Fruit fly (Drosophila melanogaster) whole organism, embryonic: ENCODE results near the gene CG8065.

Source experiments
- Asciz ChIP-seq: fragments of 200-800 bp; sonication (Bioruptor generic); optimal IDR thresholded peaks from 2 replicates; lab custom pipeline; 2017; ENCODE audit warnings: missing biosample characterization, mild to moderate bottlenecking, missing genetic modification characterization, missing genetic modification reagents
- Bteb2 ChIP-seq: fragments of 200-800 bp; sonication (Bioruptor generic); optimal IDR thresholded peaks from 2 replicates; lab custom pipeline; 2016; ENCODE audit warnings: missing biosample characterization, missing genetic modification characterization
- C15 ChIP-seq: fragments of 200-800 bp; sonication (Bioruptor generic); IDR thresholded peaks from 3 replicates; pipeline ENCODE4 v1.3.6; 2022; ENCODE audit warnings: missing biosample characterization, missing genetic modification characterization
- CG10209 ChIP-seq: fragments of 200-800 bp; sonication (Bioruptor generic); optimal IDR thresholded peaks from 3 replicates; lab custom pipeline; 2017; ENCODE audit warnings: missing biosample characterization, mild to moderate bottlenecking, missing genetic modification characterization, missing genetic modification reagents
- CG10274 ChIP-seq: fragments of 200-800 bp; sonication (Bioruptor generic); optimal IDR thresholded peaks from 3 replicates; lab custom pipeline; 2017; ENCODE audit warnings: missing biosample characterization, mild to moderate bottlenecking, missing genetic modification characterization
- CG11247 ChIP-seq: fragments of 200-800 bp; sonication (Bioruptor generic); IDR thresholded peaks from 2 replicates; pipeline ENCODE4 v1.3.6; 2022; ENCODE audit warnings: missing biosample characterization, missing genetic modification characterization
- CG11398 ChIP-seq: fragments of 200-800 bp; sonication (Bioruptor generic); optimal IDR thresholded peaks from 2 replicates; lab custom pipeline; 2016; ENCODE audit warnings: missing biosample characterization, missing genetic modification characterization
- CG12299 ChIP-seq: fragments of 200-800 bp; sonication (Bioruptor generic); optimal IDR thresholded peaks from 2 replicates; lab custom pipeline; 2018; ENCODE audit warnings: missing biosample characterization, mild to moderate bottlenecking, missing genetic modification characterization
- CG12769 ChIP-seq: fragments of 200-800 bp; sonication (Bioruptor generic); optimal IDR thresholded peaks from 2 replicates; lab custom pipeline; 2019; ENCODE audit warnings: missing biosample characterization, mild to moderate bottlenecking, missing genetic modification characterization, moderate library complexity
- CG13287 ChIP-seq: fragments of 200-800 bp; sonication (Bioruptor generic); IDR thresholded peaks from 2 replicates; pipeline ENCODE4 v1.3.6; 2022; ENCODE audit warnings: missing biosample characterization, missing genetic modification characterization; ENCODE audit not compliant: partially characterized antibody
- CG17385 ChIP-seq: fragments of 200-800 bp; sonication (Bioruptor generic); optimal IDR thresholded peaks from 3 replicates; lab custom pipeline; 2018; ENCODE audit warnings: missing biosample characterization, mild to moderate bottlenecking, missing genetic modification characterization
- CG2199 ChIP-seq: fragments of 200-800 bp; sonication (Bioruptor generic); IDR thresholded peaks from 3 replicates; pipeline ENCODE4 v1.3.6; 2022; ENCODE audit warnings: missing biosample characterization, missing genetic modification characterization
- CG31388 ChIP-seq: fragments of 200-800 bp; sonication (Bioruptor generic); optimal IDR thresholded peaks from 2 replicates; lab custom pipeline; 2016; ENCODE audit warnings: missing biosample characterization, missing genetic modification characterization
- CG32532 ChIP-seq: fragments of 200-800 bp; sonication (Bioruptor generic); IDR thresholded peaks from 2 replicates; pipeline ENCODE4 v1.3.6; 2022; ENCODE audit warnings: missing biosample characterization, missing genetic modification characterization
- CG32767 ChIP-seq: fragments of 200-800 bp; sonication (Bioruptor generic); IDR thresholded peaks from 2 replicates; pipeline ENCODE4 v1.3.6; 2022; ENCODE audit warnings: missing biosample characterization, missing genetic modification characterization
- CG43689 ChIP-seq: fragments of 200-800 bp; sonication (Bioruptor generic); IDR thresholded peaks from 2 replicates; pipeline ENCODE4 v1.3.6; 2022; ENCODE audit warnings: missing biosample characterization, missing genetic modification characterization
- CG6175 ChIP-seq: fragments of 200-800 bp; sonication (Bioruptor generic); IDR thresholded peaks from 3 replicates; pipeline ENCODE4 v1.3.6; 2022; ENCODE audit warnings: missing biosample characterization, missing genetic modification characterization
- CG6254 ChIP-seq: fragments of 200-800 bp; sonication (Bioruptor generic); optimal IDR thresholded peaks from 3 replicates; lab custom pipeline; 2017; ENCODE audit warnings: mild to moderate bottlenecking, missing biosample characterization, missing genetic modification reagents, missing genetic modification characterization
- CG6272 ChIP-seq: fragments of 200-800 bp; sonication (Bioruptor generic); IDR thresholded peaks from 2 replicates; pipeline ENCODE4 v1.3.6; 2022; ENCODE audit warnings: missing biosample characterization, missing genetic modification characterization
- CG6689 ChIP-seq: fragments of 200-800 bp; sonication (Bioruptor generic); IDR thresholded peaks from 2 replicates; pipeline ENCODE4 v1.3.6; 2022; ENCODE audit warnings: missing biosample characterization, missing genetic modification characterization
- CG6791 ChIP-seq: fragments of 200-800 bp; sonication (Bioruptor generic); IDR thresholded peaks from 3 replicates; pipeline ENCODE4 v1.3.6; 2022; ENCODE audit warnings: missing biosample characterization, missing genetic modification characterization; ENCODE audit not compliant: partially characterized antibody
- CG7372 ChIP-seq: fragments of 200-800 bp; sonication (Bioruptor generic); IDR thresholded peaks from 2 replicates; pipeline ENCODE4 v1.3.6; 2022; ENCODE audit warnings: missing biosample characterization, missing genetic modification characterization
- CG9817 ChIP-seq: fragments of 200-800 bp; sonication (Bioruptor generic); optimal IDR thresholded peaks from 2 replicates; lab custom pipeline; 2018; ENCODE audit warnings: missing biosample characterization, mild to moderate bottlenecking, missing genetic modification characterization, moderate library complexity
- Deaf1 ChIP-seq: fragments of 200-800 bp; optimal IDR thresholded peaks from 3 replicates; lab custom pipeline; 2019; ENCODE audit warnings: missing biosample characterization, mild to moderate bottlenecking, missing genetic modification characterization, moderate library complexity
- GATAe ChIP-seq: fragments of 200-800 bp; sonication (Bioruptor generic); conservative IDR thresholded peaks from 2 replicates; pipeline ENCODE4 v1.3.6; 2022; ENCODE audit warnings: missing biosample characterization, missing genetic modification characterization
- HmgZ ChIP-seq: fragments of 200-800 bp; sonication (Bioruptor generic); optimal IDR thresholded peaks from 2 replicates; lab custom pipeline; 2018; ENCODE audit warnings: missing biosample characterization, mild to moderate bottlenecking, missing genetic modification characterization
- Lim3 ChIP-seq: fragments of 200-800 bp; sonication (Bioruptor generic); IDR thresholded peaks from 2 replicates; pipeline ENCODE4 v1.3.6; 2022; ENCODE audit warnings: missing biosample characterization, missing genetic modification characterization
- MBD-R2 ChIP-seq: fragments of 200-800 bp; sonication (Bioruptor generic); IDR thresholded peaks from 2 replicates; pipeline ENCODE4 v1.3.6; 2022; ENCODE audit warnings: missing biosample characterization, missing genetic modification characterization
- MESR4 ChIP-seq: fragments of 200-800 bp; sonication (Bioruptor generic); optimal IDR thresholded peaks from 2 replicates; lab custom pipeline; 2018; ENCODE audit warnings: missing biosample characterization, mild to moderate bottlenecking, missing genetic modification characterization, moderate library complexity
- Med ChIP-seq: fragments of 200-800 bp; sonication (Bioruptor generic); peaks from one replicate; lab custom pipeline; 2016; ENCODE audit warnings: missing biosample characterization, missing genetic modification characterization, mild to moderate bottlenecking, inconsistent platforms, moderate library complexity
- Sin3A ChIP-seq: fragments of >200 bp; optimal IDR thresholded peaks from 2 replicates; lab custom pipeline; 2018
- Spps ChIP-seq: fragments of 200-800 bp; sonication (Bioruptor generic); optimal IDR thresholded peaks from 2 replicates; lab custom pipeline; 2018; ENCODE audit warnings: missing biosample characterization, mild to moderate bottlenecking, missing genetic modification characterization
- Taf1 ChIP-seq: fragments of 200-800 bp; sonication (Bioruptor generic); IDR thresholded peaks from 2 replicates; pipeline ENCODE4 v1.3.6; 2022; ENCODE audit warnings: missing biosample characterization, missing genetic modification characterization
- Trl ChIP-seq, 3 experiments: fragments of >200 bp in 2 of 3; fragments of 200-800 bp in 1 of 3; sonication (Bioruptor generic) in 1 of 3; optimal IDR thresholded peaks; 2 replicates in 1 of 3; 3 replicates in 2 of 3; lab custom pipeline; 2016 to 2017; ENCODE audit warnings: missing biosample characterization in 1 of 3, missing genetic modification characterization in 1 of 3
- Vsx1 ChIP-seq: fragments of 200-800 bp; sonication (Bioruptor generic); optimal IDR thresholded peaks from 2 replicates; lab custom pipeline; 2017; ENCODE audit warnings: missing biosample characterization, mild to moderate bottlenecking, missing genetic modification characterization, missing genetic modification reagents
- ac ChIP-seq: fragments of 200-800 bp; sonication (Bioruptor generic); optimal IDR thresholded peaks from 3 replicates; lab custom pipeline; 2017; ENCODE audit warnings: missing biosample characterization, mild to moderate bottlenecking, missing genetic modification characterization
- ap ChIP-seq: fragments of 200-800 bp; sonication (Bioruptor generic); IDR thresholded peaks from 2 replicates; pipeline ENCODE4 v1.3.6; 2022; ENCODE audit warnings: missing biosample characterization, missing genetic modification characterization
- ase ChIP-seq: fragments of 200-800 bp; sonication (Bioruptor generic); IDR thresholded peaks from 3 replicates; pipeline ENCODE4 v1.3.6; 2022; ENCODE audit warnings: missing biosample characterization, missing genetic modification characterization
- bbx ChIP-seq: fragments of 200-800 bp; sonication (Bioruptor generic); IDR thresholded peaks from 2 replicates; pipeline ENCODE4 v1.3.6; 2022; ENCODE audit warnings: missing biosample characterization, missing genetic modification characterization; ENCODE audit not compliant: partially characterized antibody
- chn ChIP-seq: fragments of 200-800 bp; sonication (Bioruptor generic); optimal IDR thresholded peaks from 2 replicates; lab custom pipeline; 2016; ENCODE audit warnings: missing biosample characterization, missing genetic modification characterization
- danr ChIP-seq: fragments of 200-800 bp; sonication (Bioruptor generic); IDR thresholded peaks from 2 replicates; pipeline ENCODE4 v1.3.6; 2022; ENCODE audit warnings: missing biosample characterization, missing genetic modification characterization
- jumu ChIP-seq: fragments of 200-800 bp; sonication (Bioruptor generic); optimal IDR thresholded peaks from 3 replicates; lab custom pipeline; 2016; ENCODE audit warnings: missing biosample characterization, missing genetic modification characterization
- lab ChIP-seq: fragments of 200-800 bp; sonication (Bioruptor generic); optimal IDR thresholded peaks from 3 replicates; lab custom pipeline; 2017; ENCODE audit warnings: missing biosample characterization, missing genetic modification characterization, mild to moderate bottlenecking, moderate library complexity, missing genetic modification reagents
- mam ChIP-seq: fragments of 200-800 bp; sonication (Bioruptor generic); optimal IDR thresholded peaks from 3 replicates; lab custom pipeline; 2016; ENCODE audit warnings: missing biosample characterization, missing genetic modification characterization
- org-1 ChIP-seq: fragments of 200-800 bp; sonication (Bioruptor generic); optimal IDR thresholded peaks from 2 replicates; lab custom pipeline; 2017; ENCODE audit warnings: missing biosample characterization, missing genetic modification characterization
- pan ChIP-seq, 4 experiments: fragments of >200 bp in 3 of 4; fragments of 200-800 bp in 1 of 4; sonication (Bioruptor generic) in 1 of 4; optimal IDR thresholded peaks in 3 of 4; IDR thresholded peaks in 1 of 4; 2 replicates each; pipeline versions ENCODE4 v1.3.6 to Lab custom; 2017 to 2022; ENCODE audit warnings: missing biosample characterization in 2 of 4, missing genetic modification characterization in 2 of 4, mixed read lengths in 1 of 4
- pb ChIP-seq: fragments of 200-800 bp; sonication (Bioruptor generic); optimal IDR thresholded peaks from 3 replicates; lab custom pipeline; 2016; ENCODE audit warnings: missing biosample characterization, missing genetic modification characterization
- pnt ChIP-seq: fragments of 200-800 bp; sonication (Bioruptor generic); optimal IDR thresholded peaks from 3 replicates; lab custom pipeline; 2016; ENCODE audit warnings: missing biosample characterization, missing genetic modification characterization
- sim ChIP-seq: fragments of 200-800 bp; sonication (Bioruptor generic); IDR thresholded peaks from 2 replicates; pipeline ENCODE4 v1.3.6; 2022; ENCODE audit warnings: missing biosample characterization, missing genetic modification characterization
- slbo ChIP-seq: fragments of 200-800 bp; sonication (Bioruptor generic); IDR thresholded peaks from 2 replicates; pipeline ENCODE4 v1.3.6; 2022; ENCODE audit warnings: missing biosample characterization, missing genetic modification characterization
- vvl ChIP-seq: fragments of 200-800 bp; sonication (Bioruptor generic); IDR thresholded peaks from 2 replicates; pipeline ENCODE4 v1.3.6; 2022; ENCODE audit warnings: missing biosample characterization, missing genetic modification characterization
- zf30C ChIP-seq: fragments of 200-800 bp; sonication (Bioruptor generic); optimal IDR thresholded peaks from 3 replicates; lab custom pipeline; 2018; ENCODE audit warnings: missing biosample characterization, mild to moderate bottlenecking, missing genetic modification characterization

CG8065 gene

dm6 chr3L:10201655-10202054, 13.8 kb upstream of the CG8065 start, which contains the start of gene ect (continued):
- TF ChIP-seq MESR4: no peak
- TF ChIP-seq CG11247 (GFP tag; lab: Robert Waterston, UW): no peak
- no peak for TF ChIP-seq Vsx1 (GFP tag; lab: Kevin White, UChicago)
- no peak for TF ChIP-seq CG7372 (GFP tag; lab: Robert Waterston, UW)
- no peak for TF ChIP-seq CG43689
- TF ChIP-seq Deaf1: peak; percentile 91
- no peak for TF ChIP-seq CG6791
- TF ChIP-seq CG32767: no peak
- TF ChIP-seq Trl (optimal IDR thresholded peaks at IDR 0.05; lab: Kevin White, UChicago): peak in 1 of 2 experiments; percentile 1
- TF ChIP-seq Trl (GFP tag; optimal IDR thresholded peaks at IDR 0.05; lab: Kevin White, UChicago): no peak
- TF ChIP-seq Bteb2: no peak
- TF ChIP-seq CG10274 (GFP tag; lab: Kevin White, UChicago): no peak
- TF ChIP-seq CG6272 (GFP tag; lab: Robert Waterston, UW): no peak
- no peak for TF ChIP-seq pb (GFP tag; lab: Kevin White, UChicago)
- TF ChIP-seq jumu (GFP tag; lab: Kevin White, UChicago): no peak
- TF ChIP-seq Lim3: no peak
- TF ChIP-seq CG12299 (tag; lab: Kevin White, UChicago): no peak
- no peak for TF ChIP-seq GATAe (GFP tag; lab: Robert Waterston, UW)
- no peak for TF ChIP-seq bbx (GFP tag; lab: Robert Waterston, UW)
- no peak for TF ChIP-seq CG2199 (GFP tag; lab: Robert Waterston, UW)
- TF ChIP-seq Spps (tag; lab: Kevin White, UChicago): no peak
- TF ChIP-seq CG32532: no peak
- no peak for TF ChIP-seq Taf1 (GFP tag; lab: Robert Waterston, UW)
- TF ChIP-seq CG6689 (GFP tag; lab: Robert Waterston, UW): no peak
- peak; percentile 88 for TF ChIP-seq CG12769 (tag; lab: Kevin White, UChicago)
- TF ChIP-seq chn (GFP tag; lab: Kevin White, UChicago): no peak
- TF ChIP-seq CG9817 (tag; lab: Kevin White, UChicago): no peak
- no peak for TF ChIP-seq CG13287 (GFP tag; lab: Robert Waterston, UW)
- peak; percentile 67 for TF ChIP-seq vvl (GFP tag; lab: Robert Waterston, UW)
- no peak for TF ChIP-seq Asciz (GFP tag; lab: Kevin White, UChicago)
- TF ChIP-seq lab (GFP tag; lab: Kevin White, UChicago): peak; percentile 11
- peak; percentile 58 for TF ChIP-seq Med (GFP tag; lab: Kevin White, UChicago)
- no peak for TF ChIP-seq Sin3A
- no peak for TF ChIP-seq CG6254 (GFP tag; lab: Kevin White, UChicago)
- TF ChIP-seq sim (GFP tag; lab: Robert Waterston, UW): no peak
- 0 out of 3 replicates have a peak, but pooled peaks have one; percentile 44 for TF ChIP-seq CG6175 (GFP tag; lab: Robert Waterston, UW)
- TF ChIP-seq ap (GFP tag; lab: Robert Waterston, UW): no peak
- 0 out of 2 replicates have a peak, but pooled peaks have one; percentile 22 for TF ChIP-seq slbo (GFP tag; lab: Robert Waterston, UW)
- no peak for TF ChIP-seq C15 (GFP tag; lab: Robert Waterston, UW)
- no peak for TF ChIP-seq CG10209 (GFP tag; lab: Kevin White, UChicago)
- no peak for TF ChIP-seq CG17385 (GFP tag; lab: Kevin White, UChicago)
- TF ChIP-seq org-1: no peak
- TF ChIP-seq pnt (GFP tag; lab: Kevin White, UChicago): no peak
- no peak for TF ChIP-seq zf30C (GFP tag; lab: Kevin White, UChicago)
- TF ChIP-seq mam (GFP tag; lab: Kevin White, UChicago): no peak
- no peak for TF ChIP-seq HmgZ (tag; lab: Kevin White, UChicago)
- TF ChIP-seq MBD-R2 (GFP tag; lab: Robert Waterston, UW): no peak
- no peak for TF ChIP-seq ase (GFP tag; lab: Robert Waterston, UW)
- no peak for TF ChIP-seq danr (GFP tag; lab: Robert Waterston, UW)
- no peak for TF ChIP-seq pan (optimal IDR thresholded peaks at IDR 0.05; lab: Kevin White, UChicago)
- TF ChIP-seq pan (GFP tag; optimal IDR thresholded peaks at IDR 0.05 in 1 of 2, IDR thresholded peaks at IDR 0.05 in 1 of 2): no peak
- TF ChIP-seq CG31388 (GFP tag; lab: Kevin White, UChicago): no peak
- no peak for TF ChIP-seq ac (GFP tag; lab: Kevin White, UChicago)
- TF ChIP-seq CG11398 (GFP tag; lab: Kevin White, UChicago): no peak
